Worm (Caenorhabditis elegans) whole organism, L2 larva: ENCODE results near the gene dod-17.

ENCODE experiments used
- C34F6.9 ChIP-seq: fragments of 150-350 bp; optimal IDR thresholded peaks from 2 replicates; lab custom pipeline; 2014; ENCODE audit warnings: missing biosample characterization, missing genetic modification characterization
- F13H6.1 ChIP-seq: sonication (generic microtip); optimal IDR thresholded peaks from 2 replicates; lab custom pipeline; 2016; ENCODE audit warnings: missing genetic modification characterization, missing compliant biosample characterization
- Y55F3AM.14 ChIP-seq: fragments of 200-800 bp; sonication (Bioruptor generic); optimal IDR thresholded peaks from 2 replicates; lab custom pipeline; 2018; ENCODE audit warnings: mild to moderate bottlenecking, missing genetic modification characterization, missing compliant biosample characterization
- ZK546.5 ChIP-seq: sonication (generic microtip); optimal IDR thresholded peaks from 2 replicates; lab custom pipeline; 2017; ENCODE audit warnings: missing biosample characterization, missing genetic modification characterization
- alr-1 ChIP-seq: fragments of 150-350 bp; optimal IDR thresholded peaks from 2 replicates; lab custom pipeline; 2014; ENCODE audit warnings: missing biosample characterization, missing genetic modification characterization
- aly-2 ChIP-seq: fragments of 150-350 bp; optimal IDR thresholded peaks from 2 replicates; lab custom pipeline; 2014; ENCODE audit warnings: missing biosample characterization, missing genetic modification characterization
- blmp-1 ChIP-seq: sonication (generic microtip); optimal IDR thresholded peaks from 2 replicates; lab custom pipeline; 2017; ENCODE audit warnings: missing genetic modification characterization, mild to moderate bottlenecking, missing compliant biosample characterization, antibody characterized with exemption, moderate library complexity; ENCODE audit not compliant: insufficient read depth
- ceh-16 ChIP-seq: fragments of 150-350 bp; optimal IDR thresholded peaks from 2 replicates; lab custom pipeline; 2014; ENCODE audit warnings: missing biosample characterization, missing genetic modification characterization
- ceh-82 ChIP-seq: fragments of 150-350 bp; optimal IDR thresholded peaks from 2 replicates; lab custom pipeline; 2014; ENCODE audit warnings: missing biosample characterization, missing genetic modification characterization
- crh-2 ChIP-seq: sonication (generic microtip); optimal IDR thresholded peaks from 2 replicates; lab custom pipeline; 2017; ENCODE audit warnings: missing biosample characterization, missing genetic modification characterization
- dmd-4 ChIP-seq: sonication (generic microtip); optimal IDR thresholded peaks from 2 replicates; lab custom pipeline; 2017; ENCODE audit warnings: missing biosample characterization, missing genetic modification characterization
- egl-27 ChIP-seq: sonication (generic microtip); optimal IDR thresholded peaks from 3 replicates; lab custom pipeline; 2017; ENCODE audit warnings: missing biosample characterization, missing genetic modification reagents, missing genetic modification characterization
- elt-1 ChIP-seq: fragments of 150-350 bp; optimal IDR thresholded peaks from 2 replicates; lab custom pipeline; 2014; ENCODE audit warnings: missing biosample characterization, missing genetic modification characterization
- fos-1 ChIP-seq: fragments of 150-350 bp; optimal IDR thresholded peaks from 2 replicates; lab custom pipeline; 2014; ENCODE audit warnings: missing biosample characterization, missing genetic modification characterization
- gmeb-1 ChIP-seq: fragments of 150-350 bp; optimal IDR thresholded peaks from 2 replicates; lab custom pipeline; 2014; ENCODE audit warnings: missing biosample characterization, missing genetic modification characterization
- lin-11 ChIP-seq: fragments of 150-350 bp; sonication (generic microtip); optimal IDR thresholded peaks from 2 replicates; lab custom pipeline; 2014; ENCODE audit warnings: missing biosample characterization, missing genetic modification characterization, inconsistent platforms, mixed read lengths
- lin-13 ChIP-seq: fragments of 150-350 bp; optimal IDR thresholded peaks from 2 replicates; lab custom pipeline; 2014; ENCODE audit warnings: missing biosample characterization, missing genetic modification reagents, missing genetic modification characterization
- lin-39 ChIP-seq: fragments of 150-350 bp; optimal IDR thresholded peaks from 2 replicates; lab custom pipeline; 2014; ENCODE audit warnings: missing biosample characterization, missing genetic modification reagents, missing genetic modification characterization
- lsy-2 ChIP-seq, 2 experiments: fragments of 150-350 bp in 1 of 2; sonication (generic microtip) in 1 of 2; optimal IDR thresholded peaks; 2 replicates each; lab custom pipeline; 2014 to 2017; ENCODE audit warnings: missing biosample characterization in 2 of 2, missing genetic modification characterization in 2 of 2
- mab-5 ChIP-seq: fragments of 150-350 bp; optimal IDR thresholded peaks from 2 replicates; lab custom pipeline; 2014; ENCODE audit warnings: missing biosample characterization, missing genetic modification characterization
- mbf-1 ChIP-seq: sonication (generic microtip); optimal IDR thresholded peaks from 2 replicates; lab custom pipeline; 2017; ENCODE audit warnings: missing biosample characterization, missing genetic modification characterization
- mdl-1 ChIP-seq, 2 experiments: fragments of 150-350 bp in 1 of 2; sonication (generic microtip) in 1 of 2; optimal IDR thresholded peaks; 2 replicates each; lab custom pipeline; 2017; ENCODE audit warnings: missing biosample characterization in 2 of 2, missing genetic modification characterization in 2 of 2
- nhr-10 ChIP-seq: sonication (generic microtip); optimal IDR thresholded peaks from 2 replicates; lab custom pipeline; 2017; ENCODE audit warnings: missing biosample characterization, missing genetic modification characterization
- nhr-11 ChIP-seq: fragments of 150-350 bp; optimal IDR thresholded peaks from 2 replicates; lab custom pipeline; 2014; ENCODE audit warnings: missing biosample characterization, missing genetic modification characterization
- nhr-12 ChIP-seq: fragments of 150-350 bp; optimal IDR thresholded peaks from 2 replicates; lab custom pipeline; 2014; ENCODE audit warnings: missing biosample characterization, missing genetic modification characterization
- nhr-129 ChIP-seq: fragments of 150-350 bp; optimal IDR thresholded peaks from 2 replicates; lab custom pipeline; 2014; ENCODE audit warnings: missing biosample characterization, missing genetic modification characterization
- nhr-21 ChIP-seq: fragments of 150-350 bp; optimal IDR thresholded peaks from 2 replicates; lab custom pipeline; 2014; ENCODE audit warnings: missing biosample characterization, missing genetic modification characterization
- nhr-23 ChIP-seq: fragments of 150-350 bp; optimal IDR thresholded peaks from 2 replicates; lab custom pipeline; 2014; ENCODE audit warnings: missing biosample characterization, missing genetic modification reagents, missing genetic modification characterization
- nhr-237 ChIP-seq: fragments of 150-350 bp; optimal IDR thresholded peaks from 2 replicates; lab custom pipeline; 2014; ENCODE audit warnings: missing biosample characterization, missing genetic modification characterization
- nhr-25 ChIP-seq: fragments of 150-350 bp; sonication (generic microtip); optimal IDR thresholded peaks from 3 replicates; lab custom pipeline; 2014; ENCODE audit warnings: missing biosample characterization, missing genetic modification characterization
- nhr-6 ChIP-seq: fragments of 150-350 bp; optimal IDR thresholded peaks from 2 replicates; lab custom pipeline; 2014; ENCODE audit warnings: missing biosample characterization, missing genetic modification characterization
- nhr-77 ChIP-seq: fragments of 150-350 bp; optimal IDR thresholded peaks from 2 replicates; lab custom pipeline; 2014; ENCODE audit warnings: missing biosample characterization, missing genetic modification characterization
- peb-1 ChIP-seq: fragments of 150-350 bp; optimal IDR thresholded peaks from 2 replicates; lab custom pipeline; 2014; ENCODE audit warnings: missing biosample characterization, missing genetic modification characterization
- sem-4 ChIP-seq: fragments of 150-350 bp; optimal IDR thresholded peaks from 2 replicates; lab custom pipeline; 2014; ENCODE audit warnings: missing biosample characterization, missing genetic modification reagents, missing genetic modification characterization
- skn-1 ChIP-seq: sonication (generic microtip); optimal IDR thresholded peaks from 2 replicates; lab custom pipeline; 2017; ENCODE audit warnings: missing biosample characterization, missing genetic modification characterization
- sma-3 ChIP-seq: sonication (generic microtip); optimal IDR thresholded peaks from 2 replicates; lab custom pipeline; 2016; ENCODE audit warnings: missing genetic modification reagents, missing genetic modification characterization, missing compliant biosample characterization
- sma-9 ChIP-seq, 2 experiments: fragments of 150-350 bp in 1 of 2; sonication (generic microtip) in 1 of 2; optimal IDR thresholded peaks; 2 replicates each; lab custom pipeline; 2014 to 2016; ENCODE audit warnings: missing genetic modification characterization in 2 of 2, mild to moderate bottlenecking in 1 of 2, missing biosample characterization in 1 of 2, missing compliant biosample characterization in 1 of 2, missing genetic modification reagents in 1 of 2, moderate library complexity in 1 of 2
- snpc-4 ChIP-seq: fragments of 150-350 bp; optimal IDR thresholded peaks from 2 replicates; lab custom pipeline; 2014; ENCODE audit warnings: missing biosample characterization, missing genetic modification characterization
- unc-55 ChIP-seq: fragments of 150-350 bp; sonication (generic microtip); optimal IDR thresholded peaks from 3 replicates; lab custom pipeline; 2014; ENCODE audit warnings: missing biosample characterization, missing genetic modification reagents, missing genetic modification characterization
- unc-62 ChIP-seq: fragments of 150-350 bp; optimal IDR thresholded peaks from 2 replicates; lab custom pipeline; 2014; ENCODE audit warnings: missing biosample characterization, missing genetic modification reagents, missing genetic modification characterization
- zag-1 ChIP-seq: fragments of 150-350 bp; optimal IDR thresholded peaks from 2 replicates; lab custom pipeline; 2014; ENCODE audit warnings: missing biosample characterization, missing genetic modification characterization
- ztf-1 ChIP-seq: fragments of 200-800 bp; sonication (Bioruptor generic); conservative IDR thresholded peaks from 2 replicates; pipeline ENCODE4 v1.3.6; 2022; ENCODE audit warnings: missing genetic modification characterization, missing compliant biosample characterization
- ztf-11 ChIP-seq: sonication (generic microtip); optimal IDR thresholded peaks from 2 replicates; lab custom pipeline; 2017; ENCODE audit warnings: missing biosample characterization, missing genetic modification characterization
- ztf-4 ChIP-seq: fragments of 150-350 bp; optimal IDR thresholded peaks from 2 replicates; lab custom pipeline; 2014; ENCODE audit warnings: missing biosample characterization, missing genetic modification characterization

The dod-17 gene

ce11 chrIV:13016820-13017219 is 40.7 kb downstream of the dod-17 start:
- TF ChIP-seq sem-4 (tag; lab: Kevin White, UChicago): peak; percentile 34
- peak; percentile 63 for TF ChIP-seq zag-1 (tag; lab: Kevin White, UChicago)
- no peak for TF ChIP-seq F13H6.1 (tag; lab: Kevin White, UChicago)

ce11 chrIV:13021006-13021405 is 44.9 kb downstream of the dod-17 start:
- no peak for TF ChIP-seq ztf-4
- TF ChIP-seq fos-1 (tag; lab: Kevin White, UChicago): no peak
- peak; percentile 24 for TF ChIP-seq sma-9 (GFP tag; optimal IDR thresholded peaks at IDR 0.05; lab: Kevin White, UChicago)
- no peak for TF ChIP-seq sma-9 (tag; optimal IDR thresholded peaks at IDR 0.05; lab: Kevin White, UChicago)
- TF ChIP-seq crh-2 (tag; lab: Kevin White, UChicago): peak; percentile 26
- TF ChIP-seq snpc-4: no peak
- no peak for TF ChIP-seq peb-1 (tag; lab: Kevin White, UChicago)
- no peak for TF ChIP-seq mdl-1 (tag; optimal IDR thresholded peaks at IDR 0.05; lab: Kevin White, UChicago)
- no peak for TF ChIP-seq nhr-11 (tag; lab: Kevin White, UChicago)
- TF ChIP-seq C34F6.9: no peak

ce11 chrIV:13022892-13023291 is 46.8 kb downstream of the dod-17 start:
- no peak for TF ChIP-seq F13H6.1 (tag; lab: Kevin White, UChicago)
- TF ChIP-seq unc-62: no peak
- no peak for TF ChIP-seq mbf-1 (tag; lab: Kevin White, UChicago)
- TF ChIP-seq lin-11 (tag; lab: Kevin White, UChicago): no peak
- TF ChIP-seq mab-5 (tag; lab: Kevin White, UChicago): no peak
- TF ChIP-seq nhr-11 (tag; lab: Kevin White, UChicago): no peak
- no peak for TF ChIP-seq nhr-6 (tag; lab: Kevin White, UChicago)
- no peak for TF ChIP-seq skn-1 (tag; lab: Kevin White, UChicago)
- TF ChIP-seq ztf-4: no peak
- no peak for TF ChIP-seq snpc-4
- no peak for TF ChIP-seq nhr-237 (tag; lab: Kevin White, UChicago)
- TF ChIP-seq gmeb-1: no peak

ce11 chrIV:13025853-13026343 is 49.8 kb downstream of the dod-17 start:
- TF ChIP-seq ztf-4 (no peak), C34F6.9 (peak; percentile 58), lsy-2 (tag; optimal IDR thresholded peaks at IDR 0.05; lab: Kevin White, UChicago) (peak; percentile 1 to 23), lin-13 (GFP tag; lab: Kevin White, UChicago) (peak; percentile 12), aly-2 (tag; lab: Kevin White, UChicago) (no peak), nhr-10 (no peak), nhr-23 (no peak), nhr-77 (tag; lab: Kevin White, UChicago) (no peak), crh-2 (tag; lab: Kevin White, UChicago) (peak; percentile 58), elt-1 (tag; lab: Kevin White, UChicago) (no peak), mab-5 (tag; lab: Kevin White, UChicago) (no peak), fos-1 (tag; lab: Kevin White, UChicago) (no peak), sma-9 (GFP tag; optimal IDR thresholded peaks at IDR 0.05; lab: Kevin White, UChicago) (no peak), sma-9 (tag; optimal IDR thresholded peaks at IDR 0.05; lab: Kevin White, UChicago) (no peak), egl-27 (peak; percentile 4), nhr-237 (tag; lab: Kevin White, UChicago) (no peak), skn-1 (tag; lab: Kevin White, UChicago) (no peak), nhr-11 (tag; lab: Kevin White, UChicago) (no peak), nhr-25 (tag; lab: Kevin White, UChicago) (no peak), sem-4 (tag; lab: Kevin White, UChicago) (no peak), lin-11 (tag; lab: Kevin White, UChicago) (peak; percentile 2), gmeb-1 (no peak), mdl-1 (tag; optimal IDR thresholded peaks at IDR 0.05; lab: Kevin White, UChicago) (peak; percentile 7 to 46), unc-62 (no peak), ceh-82 (tag; lab: Kevin White, UChicago) (no peak), nhr-6 (tag; lab: Kevin White, UChicago) (no peak), unc-55 (GFP tag; lab: Kevin White, UChicago) (peak; percentile 75), blmp-1 (tag; lab: Kevin White, UChicago) (no peak), nhr-21 (tag; lab: Kevin White, UChicago) (no peak), alr-1 (tag; lab: Kevin White, UChicago) (no peak), mbf-1 (tag; lab: Kevin White, UChicago) (no peak), lin-39 (no peak), Y55F3AM.14 (GFP tag; lab: Kevin White, UChicago) (peak; percentile 44), nhr-12 (no peak), zag-1 (tag; lab: Kevin White, UChicago) (peak; percentile 17), F13H6.1 (tag; lab: Kevin White, UChicago) (peak; percentile 49), ZK546.5 (tag; lab: Kevin White, UChicago) (no peak), peb-1 (tag; lab: Kevin White, UChicago) (no peak), dmd-4 (tag; lab: Kevin White, UChicago) (no peak), nhr-129 (tag; lab: Kevin White, UChicago) (peak; percentile 81), ceh-16 (tag; lab: Kevin White, UChicago) (no peak), ztf-11 (tag; lab: Kevin White, UChicago) (no peak), sma-3 (no peak), ztf-1 (GFP tag; lab: Robert Waterston, UW) (no peak)
